Fruit fly (Drosophila melanogaster) whole organism, embryonic: ENCODE data around the gene CG11898.

Experiments
- Atf-2 ChIP-seq: fragments of 200-800 bp; sonication (Bioruptor generic); optimal IDR thresholded peaks from 2 replicates; lab custom pipeline; 2016; ENCODE audit warnings: missing biosample characterization, missing genetic modification characterization
- Atf3 ChIP-seq: fragments of 200-800 bp; sonication (Bioruptor generic); optimal IDR thresholded peaks from 3 replicates; lab custom pipeline; 2016; ENCODE audit warnings: missing biosample characterization, missing genetic modification characterization
- CG10959 ChIP-seq: fragments of 200-800 bp; sonication (Bioruptor generic); IDR thresholded peaks from 2 replicates; pipeline ENCODE4 v1.3.6; 2022; ENCODE audit warnings: missing biosample characterization, missing genetic modification characterization
- CG12219 ChIP-seq: fragments of 200-800 bp; sonication (Bioruptor generic); optimal IDR thresholded peaks from 3 replicates; lab custom pipeline; 2018; ENCODE audit warnings: missing biosample characterization, mild to moderate bottlenecking, missing genetic modification characterization
- CG12299 ChIP-seq: fragments of 200-800 bp; sonication (Bioruptor generic); optimal IDR thresholded peaks from 2 replicates; lab custom pipeline; 2018; ENCODE audit warnings: missing biosample characterization, mild to moderate bottlenecking, missing genetic modification characterization
- CG12391 ChIP-seq: fragments of 200-800 bp; sonication (Bioruptor generic); optimal IDR thresholded peaks from 3 replicates; lab custom pipeline; 2018; ENCODE audit warnings: missing biosample characterization, mild to moderate bottlenecking, missing genetic modification characterization, moderate library complexity
- CG12659 ChIP-seq: fragments of 200-800 bp; sonication (Bioruptor generic); optimal IDR thresholded peaks from 3 replicates; lab custom pipeline; 2017; ENCODE audit warnings: mild to moderate bottlenecking, missing biosample characterization, missing genetic modification reagents, missing genetic modification characterization
- CG13775 ChIP-seq: fragments of 200-800 bp; sonication (Bioruptor generic); optimal IDR thresholded peaks from 3 replicates; lab custom pipeline; 2017; ENCODE audit warnings: missing biosample characterization, mild to moderate bottlenecking, missing genetic modification characterization
- CG14710 ChIP-seq: fragments of 200-800 bp; sonication (Bioruptor generic); optimal IDR thresholded peaks from 3 replicates; lab custom pipeline; 2019; ENCODE audit warnings: missing biosample characterization, mild to moderate bottlenecking, missing genetic modification characterization, moderate library complexity
- CG1529 ChIP-seq: fragments of 200-800 bp; sonication (Bioruptor generic); optimal IDR thresholded peaks from 3 replicates; lab custom pipeline; 2018; ENCODE audit warnings: missing biosample characterization, missing genetic modification characterization
- CG15514 ChIP-seq: fragments of 200-800 bp; sonication (Bioruptor generic); optimal IDR thresholded peaks from 3 replicates; lab custom pipeline; 2017; ENCODE audit warnings: missing biosample characterization, missing genetic modification characterization, mild to moderate bottlenecking, moderate library complexity, missing genetic modification reagents
- CG1602 ChIP-seq: fragments of 200-800 bp; sonication (Bioruptor generic); optimal IDR thresholded peaks from 3 replicates; lab custom pipeline; 2016; ENCODE audit warnings: missing biosample characterization, missing genetic modification characterization
- CG1792 ChIP-seq: fragments of 200-800 bp; sonication (Bioruptor generic); optimal IDR thresholded peaks from 2 replicates; lab custom pipeline; 2016; ENCODE audit warnings: missing biosample characterization, missing genetic modification characterization
- CG31441 ChIP-seq: fragments of 200-800 bp; sonication (Bioruptor generic); IDR thresholded peaks from 2 replicates; pipeline ENCODE4 v1.3.6; 2022; ENCODE audit warnings: missing biosample characterization, missing genetic modification characterization
- CG3407 ChIP-seq: fragments of 200-800 bp; sonication (Bioruptor generic); optimal IDR thresholded peaks from 2 replicates; lab custom pipeline; 2018; ENCODE audit warnings: missing biosample characterization, mild to moderate bottlenecking, missing genetic modification characterization
- CG34376 ChIP-seq: fragments of 200-800 bp; sonication (Bioruptor generic); optimal IDR thresholded peaks from 2 replicates; lab custom pipeline; 2018; ENCODE audit warnings: missing biosample characterization, mild to moderate bottlenecking, missing genetic modification characterization
- CG4617 ChIP-seq: fragments of 200-800 bp; sonication (Bioruptor generic); optimal IDR thresholded peaks from 3 replicates; lab custom pipeline; 2016; ENCODE audit warnings: missing biosample characterization, missing genetic modification characterization, borderline replicate concordance
- CG8765 ChIP-seq: fragments of 200-800 bp; sonication (Bioruptor generic); IDR thresholded peaks from 2 replicates; pipeline ENCODE4 v1.3.6; 2022; ENCODE audit warnings: missing biosample characterization, missing genetic modification characterization
- CG8924 ChIP-seq: fragments of 200-800 bp; optimal IDR thresholded peaks from 3 replicates; lab custom pipeline; 2019; ENCODE audit warnings: missing biosample characterization, mild to moderate bottlenecking, missing genetic modification characterization, moderate library complexity
- CG9609 ChIP-seq: fragments of 200-800 bp; sonication (Bioruptor generic); optimal IDR thresholded peaks from 3 replicates; lab custom pipeline; 2016; ENCODE audit warnings: missing biosample characterization, missing genetic modification characterization
- Camta ChIP-seq: fragments of 200-800 bp; sonication (Bioruptor generic); optimal IDR thresholded peaks from 2 replicates; lab custom pipeline; 2016; ENCODE audit warnings: missing biosample characterization, missing genetic modification characterization
- CrebB ChIP-seq: fragments of 200-800 bp; sonication (Bioruptor generic); optimal IDR thresholded peaks from 3 replicates; lab custom pipeline; 2018; ENCODE audit warnings: missing biosample characterization, mild to moderate bottlenecking, missing genetic modification characterization
- Dref ChIP-seq: fragments of 200-800 bp; sonication (Bioruptor generic); IDR thresholded peaks from 2 replicates; pipeline ENCODE4 v1.3.6; 2022; ENCODE audit warnings: missing biosample characterization, missing genetic modification characterization
- Eip74EF ChIP-seq, 2 experiments: fragments of 200-800 bp in 1 of 2; fragments of >200 bp in 1 of 2; sonication (Bioruptor generic) in 1 of 2; optimal IDR thresholded peaks; 2 replicates each; lab custom pipeline; 2017 to 2019; ENCODE audit warnings: missing biosample characterization in 2 of 2, missing genetic modification characterization in 2 of 2, mild to moderate bottlenecking in 1 of 2, moderate library complexity in 1 of 2
- Elba2 ChIP-seq: fragments of 200-800 bp; sonication (Bioruptor generic); optimal IDR thresholded peaks from 3 replicates; lab custom pipeline; 2016; ENCODE audit warnings: missing biosample characterization, missing genetic modification characterization
- Gug ChIP-seq: fragments of 200-800 bp; sonication (Bioruptor generic); IDR thresholded peaks from 4 replicates; pipeline ENCODE4 v1.3.6; 2022; ENCODE audit warnings: missing biosample characterization, missing genetic modification characterization
- Hr39 ChIP-seq: fragments of >200 bp; optimal IDR thresholded peaks from 2 replicates; lab custom pipeline; 2017
- MBD-R2 ChIP-seq: fragments of 200-800 bp; sonication (Bioruptor generic); IDR thresholded peaks from 2 replicates; pipeline ENCODE4 v1.3.6; 2022; ENCODE audit warnings: missing biosample characterization, missing genetic modification characterization
- NFAT ChIP-seq: fragments of 200-800 bp; sonication (Bioruptor generic); IDR thresholded peaks from 2 replicates; pipeline ENCODE4 v1.3.6; 2022; ENCODE audit warnings: missing biosample characterization, missing genetic modification characterization
- Optix ChIP-seq: fragments of 200-800 bp; sonication (Bioruptor generic); IDR thresholded peaks from 3 replicates; pipeline ENCODE4 v1.3.6; 2022; ENCODE audit warnings: missing biosample characterization, missing genetic modification characterization
- Rfx ChIP-seq: fragments of 200-800 bp; sonication (Bioruptor generic); IDR thresholded peaks from 2 replicates; pipeline ENCODE4 v1.3.6; 2022; ENCODE audit warnings: missing biosample characterization, missing genetic modification characterization
- Sin3A ChIP-seq: fragments of >200 bp; optimal IDR thresholded peaks from 2 replicates; lab custom pipeline; 2018
- Tbp ChIP-seq: fragments of >200 bp; optimal IDR thresholded peaks from 2 replicates; lab custom pipeline; 2018; ENCODE audit warnings: missing biosample characterization, missing genetic modification characterization
- Xbp1 ChIP-seq: fragments of 200-800 bp; sonication (Bioruptor generic); optimal IDR thresholded peaks from 3 replicates; lab custom pipeline; 2016; ENCODE audit warnings: missing biosample characterization, mild to moderate bottlenecking, missing genetic modification characterization
- abd-A ChIP-seq: fragments of 200-800 bp; sonication (Bioruptor generic); optimal IDR thresholded peaks from 3 replicates; lab custom pipeline; 2019; ENCODE audit warnings: missing biosample characterization, mild to moderate bottlenecking, missing genetic modification characterization, moderate library complexity
- az2 ChIP-seq: fragments of 200-800 bp; sonication (Bioruptor generic); optimal IDR thresholded peaks from 3 replicates; lab custom pipeline; 2016; ENCODE audit warnings: missing biosample characterization, missing genetic modification characterization
- bbx ChIP-seq: fragments of 200-800 bp; sonication (Bioruptor generic); IDR thresholded peaks from 2 replicates; pipeline ENCODE4 v1.3.6; 2022; ENCODE audit warnings: missing biosample characterization, missing genetic modification characterization; ENCODE audit not compliant: partially characterized antibody
- dati ChIP-seq: fragments of 200-800 bp; sonication (Bioruptor generic); IDR thresholded peaks from 2 replicates; pipeline ENCODE4 v1.3.6; 2022; ENCODE audit warnings: missing biosample characterization, missing genetic modification characterization
- dmrt11E ChIP-seq: fragments of 200-800 bp; sonication (Bioruptor generic); optimal IDR thresholded peaks from 3 replicates; lab custom pipeline; 2018; ENCODE audit warnings: missing biosample characterization, mild to moderate bottlenecking, missing genetic modification characterization, moderate library complexity
- dpn ChIP-seq, 2 experiments: fragments of 200-800 bp; sonication (Bioruptor generic); optimal IDR thresholded peaks; 3 replicates each; lab custom pipeline; 2016; ENCODE audit warnings: missing biosample characterization in 2 of 2, missing genetic modification characterization in 2 of 2
- grau ChIP-seq: fragments of 200-800 bp; optimal IDR thresholded peaks from 3 replicates; lab custom pipeline; 2019; ENCODE audit warnings: missing biosample characterization, mild to moderate bottlenecking, missing genetic modification characterization, moderate library complexity
- lbe ChIP-seq: fragments of 200-800 bp; sonication (Bioruptor generic); optimal IDR thresholded peaks from 2 replicates; lab custom pipeline; 2016; ENCODE audit warnings: missing biosample characterization, mild to moderate bottlenecking, missing genetic modification characterization
- maf-S ChIP-seq: fragments of 200-800 bp; sonication (Bioruptor generic); optimal IDR thresholded peaks from 2 replicates; lab custom pipeline; 2016; ENCODE audit warnings: missing biosample characterization, missing genetic modification characterization
- nau ChIP-seq: fragments of 200-800 bp; sonication (Bioruptor generic); optimal IDR thresholded peaks from 3 replicates; lab custom pipeline; 2017; ENCODE audit warnings: missing biosample characterization, mild to moderate bottlenecking, missing genetic modification characterization, missing genetic modification reagents
- nom ChIP-seq: fragments of 200-800 bp; sonication (Bioruptor generic); optimal IDR thresholded peaks from 2 replicates; lab custom pipeline; 2017; ENCODE audit warnings: missing biosample characterization, missing genetic modification characterization, mild to moderate bottlenecking, moderate library complexity, missing genetic modification reagents
- phol ChIP-seq: fragments of 200-800 bp; sonication (Bioruptor generic); optimal IDR thresholded peaks from 3 replicates; lab custom pipeline; 2018; ENCODE audit warnings: missing biosample characterization, mild to moderate bottlenecking, missing genetic modification characterization, moderate library complexity
- psq ChIP-seq: fragments of 200-800 bp; sonication (Bioruptor generic); optimal IDR thresholded peaks from 2 replicates; lab custom pipeline; 2017; ENCODE audit warnings: missing biosample characterization, missing genetic modification characterization
- sob ChIP-seq: fragments of 200-800 bp; sonication (Bioruptor generic); IDR thresholded peaks from 2 replicates; pipeline ENCODE4 v1.3.6; 2022; ENCODE audit warnings: missing biosample characterization, missing genetic modification characterization
- sqz ChIP-seq: fragments of 200-800 bp; sonication (Bioruptor generic); optimal IDR thresholded peaks from 3 replicates; lab custom pipeline; 2018; ENCODE audit warnings: missing biosample characterization, mild to moderate bottlenecking, missing genetic modification characterization
- trem ChIP-seq: fragments of 200-800 bp; optimal IDR thresholded peaks from 3 replicates; lab custom pipeline; 2019; ENCODE audit warnings: missing biosample characterization, mild to moderate bottlenecking, missing genetic modification characterization, moderate library complexity
- twi ChIP-seq: fragments of 200-800 bp; optimal IDR thresholded peaks from 2 replicates; lab custom pipeline; 2019; ENCODE audit warnings: missing biosample characterization, mild to moderate bottlenecking, missing genetic modification characterization, moderate library complexity
- z ChIP-seq: fragments of 200-800 bp; sonication (Bioruptor generic); IDR thresholded peaks from 3 replicates; pipeline ENCODE4 v1.3.6; 2022; ENCODE audit warnings: missing biosample characterization, missing genetic modification characterization

CG11898 gene

DNA sequence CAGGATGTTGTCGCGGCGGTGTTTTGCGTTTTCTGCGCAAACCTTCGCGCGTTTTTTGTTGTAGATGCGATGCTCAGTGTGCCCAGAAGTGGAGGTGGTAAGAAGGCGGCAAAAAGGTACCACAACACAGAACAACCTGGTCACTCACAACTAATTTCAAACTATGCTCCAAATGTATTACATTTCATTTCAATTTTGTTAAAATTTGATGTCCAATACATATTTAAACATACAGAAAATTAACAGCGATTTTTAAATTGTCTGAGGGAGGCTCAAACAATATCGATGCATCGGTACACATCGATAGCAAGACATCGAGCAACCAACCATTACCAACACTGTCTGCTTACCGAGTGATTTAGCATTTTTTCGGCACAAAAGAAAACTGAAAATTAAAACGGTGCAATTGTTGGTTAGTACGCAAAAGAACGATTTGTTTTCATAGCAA lies 12.2 kb upstream of the CG11898 start, which contains the start of the genes Slbp and Rpn2 (continued):
- TF ChIP-seq CG12219 (GFP tag; lab: Kevin White, UChicago): no peak
- TF ChIP-seq CG1602 (GFP tag; lab: Kevin White, UChicago): no peak
- peak; percentile 63 for TF ChIP-seq Rfx
- TF ChIP-seq CG13775 (GFP tag; lab: Kevin White, UChicago): peak; percentile 26
- TF ChIP-seq CG12299 (tag; lab: Kevin White, UChicago): peak; percentile 43
- no peak for TF ChIP-seq Atf3 (GFP tag; lab: Kevin White, UChicago)
- peak; percentile 67 for TF ChIP-seq CG12391 (tag; lab: Kevin White, UChicago)
- no peak for TF ChIP-seq twi (tag; lab: Kevin White, UChicago)
- peak; percentile 40 for TF ChIP-seq Elba2 (GFP tag; lab: Kevin White, UChicago)
- TF ChIP-seq psq (GFP tag; lab: Kevin White, UChicago): no peak
- TF ChIP-seq Dref (GFP tag; lab: Robert Waterston, UW): peak; percentile 88
- no peak for TF ChIP-seq sqz (GFP tag; lab: Kevin White, UChicago)
- TF ChIP-seq Eip74EF (GFP tag; optimal IDR thresholded peaks at IDR 0.05; lab: Kevin White, UChicago): no peak
- peak; percentile 65 for TF ChIP-seq CG9609
- TF ChIP-seq CG12659: peak; percentile 82
- TF ChIP-seq CG14710 (tag; lab: Kevin White, UChicago): peak; percentile 83
- no peak for TF ChIP-seq CG1529 (GFP tag; lab: Kevin White, UChicago)
- TF ChIP-seq lbe (GFP tag; lab: Kevin White, UChicago): peak; percentile 74
- TF ChIP-seq CG1792 (GFP tag; lab: Kevin White, UChicago): no peak
- 0 out of 2 replicates have a peak, but pooled peaks have one; percentile 20 for TF ChIP-seq CG31441 (GFP tag; lab: Robert Waterston, UW)
- TF ChIP-seq CG34376: peak; percentile 61
- peak; percentile 9 for TF ChIP-seq dmrt11E (tag; lab: Kevin White, UChicago)
- peak; percentile 62 for TF ChIP-seq sob (GFP tag; lab: Robert Waterston, UW)
- TF ChIP-seq phol (tag; lab: Kevin White, UChicago): peak; percentile 71
- peak; percentile 89 for TF ChIP-seq CG4617 (GFP tag; lab: Kevin White, UChicago)
- TF ChIP-seq trem (tag; lab: Kevin White, UChicago): peak; percentile 91
- TF ChIP-seq Gug (GFP tag; lab: Robert Waterston, UW): peak; percentile 17; the same call in 1 of the 4 replicates
- TF ChIP-seq dati (GFP tag; lab: Robert Waterston, UW): no peak
- no peak for TF ChIP-seq Optix (GFP tag; lab: Robert Waterston, UW)
- TF ChIP-seq dpn (GFP tag; optimal IDR thresholded peaks at IDR 0.05; lab: Kevin White, UChicago): peak; percentile 40 to 58
- peak; percentile 11 for TF ChIP-seq nom (GFP tag; lab: Kevin White, UChicago)
- TF ChIP-seq CG8765 (GFP tag; lab: Robert Waterston, UW): no peak
- TF ChIP-seq bbx (GFP tag; lab: Robert Waterston, UW): peak; percentile 90
- no peak for TF ChIP-seq z (GFP tag; lab: Robert Waterston, UW)
- TF ChIP-seq Tbp (GFP tag; lab: Kevin White, UChicago): no peak
- TF ChIP-seq Camta: peak; percentile 3
- TF ChIP-seq CrebB (tag; lab: Kevin White, UChicago): no peak
- no peak for TF ChIP-seq nau (GFP tag; lab: Kevin White, UChicago)
- TF ChIP-seq grau (tag; lab: Kevin White, UChicago): peak; percentile 50
- peak; percentile 40 for TF ChIP-seq Xbp1
- TF ChIP-seq CG3407 (GFP tag; lab: Kevin White, UChicago): no peak
- TF ChIP-seq az2 (GFP tag; lab: Kevin White, UChicago): peak; percentile 5
- TF ChIP-seq Atf-2 (GFP tag; lab: Kevin White, UChicago): peak; percentile 16
- peak; percentile 49 for TF ChIP-seq CG8924 (tag; lab: Kevin White, UChicago)
- TF ChIP-seq NFAT (GFP tag; lab: Robert Waterston, UW): 0 out of 2 replicates have a peak, but pooled peaks have one; percentile 4
- peak; percentile 55 for TF ChIP-seq CG15514 (GFP tag; lab: Kevin White, UChicago)
- TF ChIP-seq CG10959 (GFP tag; lab: Robert Waterston, UW): no peak
- no peak for TF ChIP-seq abd-A (tag; lab: Kevin White, UChicago)
- TF ChIP-seq MBD-R2 (GFP tag; lab: Robert Waterston, UW): peak; percentile 90
- TF ChIP-seq Hr39 (lab: Kevin White, UChicago): no peak
- TF ChIP-seq Sin3A (lab: Kevin White, UChicago): peak; percentile 98
- peak; percentile 68 for TF ChIP-seq maf-S
